ENCODE assay signal across 8 worm cellular contexts in genomic region chrIII:5274715-5275355, ce11.
A peak's percentile ranks its signal among the peaks of the same experiment; 100 is the strongest.
TF ChIP-seq lines count a peak whose summit lies in the region.

TSS of gene daf-41 (minus strand) at chrIII:5274765.
TSS of gene toc-1 (plus strand) at chrIII:5275251.

TF ChIP-seq in whole organism, L1 larva, 84 proteins besides CTCF, POLR2A, EP300 and RAD21 (continues in another document):
- no peak for TF ChIP-seq ceh-88 (GFP tag; IDR thresholded peaks at IDR 0.05; lab: Robert Waterston, UW)
- peak; percentile 20 for TF ChIP-seq fos-1 (tag; optimal IDR thresholded peaks at IDR 0.05; lab: Kevin White, UChicago)
- peak; percentile 18 for TF ChIP-seq ceh-90 (tag; optimal IDR thresholded peaks at IDR 0.05; lab: Kevin White, UChicago)
- peak; percentile 47 for TF ChIP-seq nhr-47 (tag; optimal IDR thresholded peaks at IDR 0.05; lab: Kevin White, UChicago)
- TF ChIP-seq tbx-2 (tag; optimal IDR thresholded peaks at IDR 0.05; lab: Kevin White, UChicago): no peak
- no peak for TF ChIP-seq nhr-76 (tag; optimal IDR thresholded peaks at IDR 0.05; lab: Kevin White, UChicago)
- peak in 1 of 2 experiments; percentile 24 for TF ChIP-seq mdl-1 (tag; optimal IDR thresholded peaks at IDR 0.05; lab: Kevin White, UChicago)
- TF ChIP-seq unc-86 (tag; optimal IDR thresholded peaks at IDR 0.05; lab: Kevin White, UChicago): no peak
- peak; percentile 81 for TF ChIP-seq fkh-8 (tag; optimal IDR thresholded peaks at IDR 0.05; lab: Kevin White, UChicago)
- TF ChIP-seq sup-37 (GFP tag; optimal IDR thresholded peaks at IDR 0.05; lab: Kevin White, UChicago): no peak
- no peak for TF ChIP-seq C04F5.9 (tag; optimal IDR thresholded peaks at IDR 0.05; lab: Kevin White, UChicago)
- peak; percentile 69 to 73 for TF ChIP-seq lsy-2 (tag; optimal IDR thresholded peaks at IDR 0.05; lab: Kevin White, UChicago)

TF ChIP-seq in whole organism, L2 larva, 48 proteins besides CTCF, POLR2A, EP300 and RAD21 (continues in another document):
- TF ChIP-seq nhr-237 (tag; optimal IDR thresholded peaks at IDR 0.05; lab: Kevin White, UChicago) (no peak), crh-2 (tag; optimal IDR thresholded peaks at IDR 0.05; lab: Kevin White, UChicago) (peak; percentile 55), unc-55 (GFP tag; optimal IDR thresholded peaks at IDR 0.05; lab: Kevin White, UChicago) (peak; percentile 66), elt-1 (tag; optimal IDR thresholded peaks at IDR 0.05; lab: Kevin White, UChicago) (no peak), ZK546.5 (tag; optimal IDR thresholded peaks at IDR 0.05; lab: Kevin White, UChicago) (no peak), ztf-1 (GFP tag; conservative IDR thresholded peaks at IDR 0.05; lab: Robert Waterston, UW) (no peak), ztf-4 (tag; optimal IDR thresholded peaks at IDR 0.05; lab: Kevin White, UChicago) (peak; percentile 30), elt-3 (tag; optimal IDR thresholded peaks at IDR 0.05; lab: Kevin White, UChicago) (no peak), fos-1 (tag; optimal IDR thresholded peaks at IDR 0.05; lab: Kevin White, UChicago) (peak; percentile 23), nhr-10 (tag; optimal IDR thresholded peaks at IDR 0.05; lab: Kevin White, UChicago) (no peak), lin-11 (tag; optimal IDR thresholded peaks at IDR 0.05; lab: Kevin White, UChicago) (peak; percentile 68), Y55F3AM.14 (GFP tag; optimal IDR thresholded peaks at IDR 0.05; lab: Kevin White, UChicago) (no peak)

TF ChIP-seq in whole organism, L3 larva, 47 proteins besides CTCF, POLR2A, EP300 and RAD21 (continues in another document):
- TF ChIP-seq snpc-4 (tag; optimal IDR thresholded peaks at IDR 0.05; lab: Kevin White, UChicago): peak; percentile 25
- peak; percentile 14 for TF ChIP-seq nhr-23 (tag; optimal IDR thresholded peaks at IDR 0.05; lab: Kevin White, UChicago)
- TF ChIP-seq ceh-28 (tag; optimal IDR thresholded peaks at IDR 0.05; lab: Kevin White, UChicago): peak; percentile 24
- peak; percentile 58 for TF ChIP-seq skn-1 (tag; optimal IDR thresholded peaks at IDR 0.05; lab: Kevin White, UChicago)
- TF ChIP-seq mml-1 (tag; optimal IDR thresholded peaks at IDR 0.05; lab: Kevin White, UChicago): no peak
- TF ChIP-seq hmg-11 (tag; optimal IDR thresholded peaks at IDR 0.05; lab: Kevin White, UChicago): peak; percentile 45
- TF ChIP-seq nfya-1 (tag; optimal IDR thresholded peaks at IDR 0.05; lab: Kevin White, UChicago; ENCODE audit: insufficient read depth): peak; percentile 71
- TF ChIP-seq nhr-67 (tag; optimal IDR thresholded peaks at IDR 0.05; lab: Kevin White, UChicago): no peak
- TF ChIP-seq elt-2 (tag; optimal IDR thresholded peaks at IDR 0.05; lab: Kevin White, UChicago): peak; percentile 20
- no peak for TF ChIP-seq egl-27 (tag; optimal IDR thresholded peaks at IDR 0.05; lab: Kevin White, UChicago)
- no peak for TF ChIP-seq unc-39 (tag; optimal IDR thresholded peaks at IDR 0.05; lab: Kevin White, UChicago)
- no peak for TF ChIP-seq daf-12 (tag; optimal IDR thresholded peaks at IDR 0.05; lab: Kevin White, UChicago)

TF ChIP-seq in whole organism, L4 larva, 104 proteins besides CTCF, POLR2A, EP300 and RAD21 (continues in another document):
- TF ChIP-seq lir-3 (tag; optimal IDR thresholded peaks at IDR 0.05; lab: Kevin White, UChicago) (no peak), zip-11 (GFP tag; IDR thresholded peaks at IDR 0.05; lab: Robert Waterston, UW) (no peak), lin-1 (GFP tag; IDR thresholded peaks at IDR 0.05; lab: Robert Waterston, UW) (no peak), nhr-77 (tag; optimal IDR thresholded peaks at IDR 0.05; lab: Kevin White, UChicago) (no peak), Y5F2A.4 (GFP tag; optimal IDR thresholded peaks at IDR 0.05; lab: Kevin White, UChicago) (no peak), hlh-11 (tag; optimal IDR thresholded peaks at IDR 0.05; lab: Kevin White, UChicago) (no peak), dmd-8 (GFP tag; IDR thresholded peaks at IDR 0.05; lab: Robert Waterston, UW) (no peak), lsy-2 (tag; optimal IDR thresholded peaks at IDR 0.05; lab: Kevin White, UChicago) (peak in 1 of 2 experiments; percentile 77), unc-62 (GFP tag; optimal IDR thresholded peaks at IDR 0.05 in 1 of 2; lab: Kevin White, UChicago) (peak in 1 of 2 experiments; percentile 50), unc-62 (tag; optimal IDR thresholded peaks at IDR 0.05; lab: Kevin White, UChicago) (no peak), hlh-30 (tag; optimal IDR thresholded peaks at IDR 0.05; lab: Kevin White, UChicago; ENCODE audit: insufficient read depth) (peak; percentile 10), F10B5.3 (tag; optimal IDR thresholded peaks at IDR 0.05; lab: Kevin White, UChicago) (no peak)

TF ChIP-seq in whole organism, early embryonic, 17 proteins besides CTCF, POLR2A, EP300 and RAD21:
- no peak for TF ChIP-seq ets-7 (tag; optimal IDR thresholded peaks at IDR 0.05; lab: Kevin White, UChicago)
- TF ChIP-seq aly-1 (tag; optimal IDR thresholded peaks at IDR 0.05; lab: Kevin White, UChicago): no peak
- TF ChIP-seq F13C5.2 (tag; optimal IDR thresholded peaks at IDR 0.05; lab: Kevin White, UChicago): peak; percentile 13
- no peak for TF ChIP-seq hmg-4 (GFP tag; optimal IDR thresholded peaks at IDR 0.05; lab: Kevin White, UChicago)

TF ChIP-seq in whole organism, late embryonic, 69 proteins besides CTCF, POLR2A, EP300 and RAD21:
- TF ChIP-seq ceh-14 (tag; optimal IDR thresholded peaks at IDR 0.05; lab: Kevin White, UChicago): peak; percentile 49
- peak; percentile 4 for TF ChIP-seq ceh-48 (tag; optimal IDR thresholded peaks at IDR 0.05; lab: Kevin White, UChicago)
- TF ChIP-seq ceh-34 (tag; optimal IDR thresholded peaks at IDR 0.05; lab: Kevin White, UChicago): peak; percentile 18
- no peak for TF ChIP-seq ceh-30 (tag; optimal IDR thresholded peaks at IDR 0.05; lab: Kevin White, UChicago)
- no peak for TF ChIP-seq tbx-2 (tag; optimal IDR thresholded peaks at IDR 0.05; lab: Kevin White, UChicago)
- peak; percentile 22 for TF ChIP-seq unc-42 (tag; optimal IDR thresholded peaks at IDR 0.05; lab: Kevin White, UChicago)
- no peak for TF ChIP-seq syd-9 (tag; optimal IDR thresholded peaks at IDR 0.05; lab: Kevin White, UChicago)
- TF ChIP-seq ceh-31 (tag; optimal IDR thresholded peaks at IDR 0.05; lab: Kevin White, UChicago): peak; percentile 44
- peak; percentile 23 for TF ChIP-seq nfya-1 (tag; optimal IDR thresholded peaks at IDR 0.05; lab: Kevin White, UChicago)
- no peak for TF ChIP-seq ceh-18 (tag; optimal IDR thresholded peaks at IDR 0.05; lab: Kevin White, UChicago)
- TF ChIP-seq unc-55 (GFP tag; optimal IDR thresholded peaks at IDR 0.05; lab: Kevin White, UChicago): peak; percentile 22

TF ChIP-seq in whole organism, mixed stage, embryonic, 35 proteins besides CTCF, POLR2A, EP300 and RAD21:
- peak; percentile 64 for TF ChIP-seq mep-1 (tag; optimal IDR thresholded peaks at IDR 0.05; lab: Kevin White, UChicago)
- peak; percentile 72 for TF ChIP-seq ces-1 (GFP tag; optimal IDR thresholded peaks at IDR 0.05; lab: Kevin White, UChicago)
- TF ChIP-seq ceh-83 (GFP tag; optimal IDR thresholded peaks at IDR 0.05; lab: Kevin White, UChicago): no peak
- TF ChIP-seq unc-120 (tag; optimal IDR thresholded peaks at IDR 0.05; lab: Kevin White, UChicago; ENCODE audit: poor library complexity, severe bottlenecking): peak; percentile 56
- peak; percentile 55 for TF ChIP-seq mls-2 (tag; optimal IDR thresholded peaks at IDR 0.05; lab: Kevin White, UChicago)
- TF ChIP-seq sptf-1 (tag; optimal IDR thresholded peaks at IDR 0.05; lab: Kevin White, UChicago): no peak
- TF ChIP-seq nhr-237 (tag; optimal IDR thresholded peaks at IDR 0.05; lab: Kevin White, UChicago): peak; percentile 24
- TF ChIP-seq tbx-8 (GFP tag; optimal IDR thresholded peaks at IDR 0.05; lab: Kevin White, UChicago): no peak

TF ChIP-seq in whole organism, young adult, 124 proteins besides CTCF, POLR2A, EP300 and RAD21:
- no peak for TF ChIP-seq B0019.2 (GFP tag; conservative IDR thresholded peaks at IDR 0.05; lab: Robert Waterston, UW)
- TF ChIP-seq let-607 (tag; optimal IDR thresholded peaks at IDR 0.05; lab: Kevin White, UChicago): peak; percentile 77 to 86
- TF ChIP-seq lin-54 (GFP tag; optimal IDR thresholded peaks at IDR 0.05; lab: Kevin White, UChicago): peak; percentile 39
- TF ChIP-seq hsf-1 (GFP tag; IDR thresholded peaks at IDR 0.05; lab: Robert Waterston, UW): peak; percentile 83
- peak; percentile 15; the same call in 1 of the 2 replicates for TF ChIP-seq dox-1 (GFP tag; IDR thresholded peaks at IDR 0.05; lab: Robert Waterston, UW)
- no peak for TF ChIP-seq ztf-6 (GFP tag; IDR thresholded peaks at IDR 0.05; lab: Robert Waterston, UW)
- TF ChIP-seq F33H1.4 (GFP tag; IDR thresholded peaks at IDR 0.05; lab: Robert Waterston, UW): peak; percentile 80
TF ChIP-seq in whole organism, young adult: peak in this region for 5.
